Worm (Caenorhabditis elegans) whole organism, L3 larva: ENCODE results near the gene sra-37.

ENCODE experiments used
- ceh-28 ChIP-seq: fragments of 150-350 bp; optimal IDR thresholded peaks from 2 replicates; lab custom pipeline; 2014; ENCODE audit warnings: missing biosample characterization, missing genetic modification reagents, missing genetic modification characterization
- elt-1 ChIP-seq: fragments of 150-350 bp; optimal IDR thresholded peaks from 2 replicates; lab custom pipeline; 2014; ENCODE audit warnings: missing biosample characterization, missing genetic modification characterization
- eor-1 ChIP-seq, 2 experiments: fragments of 150-350 bp; optimal IDR thresholded peaks; 2 replicates each; lab custom pipeline; 2014 to 2018; ENCODE audit warnings: missing biosample characterization in 2 of 2, missing genetic modification characterization in 2 of 2
- fkh-10 ChIP-seq: sonication (generic microtip); optimal IDR thresholded peaks from 2 replicates; lab custom pipeline; 2017; ENCODE audit warnings: missing biosample characterization, missing genetic modification reagents, missing genetic modification characterization
- fos-1 ChIP-seq: fragments of 150-350 bp; optimal IDR thresholded peaks from 2 replicates; lab custom pipeline; 2014; ENCODE audit warnings: missing biosample characterization, missing genetic modification characterization
- lin-39 ChIP-seq: fragments of 150-350 bp; optimal IDR thresholded peaks from 2 replicates; lab custom pipeline; 2018; ENCODE audit warnings: missing biosample characterization, missing genetic modification reagents, missing genetic modification characterization
- mdl-1 ChIP-seq: fragments of 150-350 bp; optimal IDR thresholded peaks from 2 replicates; lab custom pipeline; 2014; ENCODE audit warnings: missing biosample characterization, missing genetic modification characterization
- nhr-28 ChIP-seq: fragments of 150-350 bp; optimal IDR thresholded peaks from 2 replicates; lab custom pipeline; 2014; ENCODE audit warnings: missing biosample characterization, missing genetic modification characterization
- nhr-76 ChIP-seq: fragments of 150-350 bp; sonication (generic microtip); optimal IDR thresholded peaks from 5 replicates; lab custom pipeline; 2014; ENCODE audit warnings: missing biosample characterization, missing genetic modification characterization
- pha-4 ChIP-seq: fragments of 150-350 bp; optimal IDR thresholded peaks from 2 replicates; lab custom pipeline; 2014; ENCODE audit warnings: missing biosample characterization, missing genetic modification reagents, missing genetic modification characterization
- pqm-1 ChIP-seq: fragments of 150-350 bp; optimal IDR thresholded peaks from 2 replicates; lab custom pipeline; 2017; ENCODE audit warnings: missing biosample characterization, missing genetic modification characterization, inconsistent platforms
- unc-39 ChIP-seq: sonication (generic microtip); optimal IDR thresholded peaks from 4 replicates; lab custom pipeline; 2017; ENCODE audit warnings: missing biosample characterization, missing genetic modification characterization
- unc-62 ChIP-seq: fragments of 150-350 bp; sonication (generic microtip); optimal IDR thresholded peaks from 4 replicates; lab custom pipeline; 2014; ENCODE audit warnings: missing biosample characterization, missing genetic modification reagents, missing genetic modification characterization
- ztf-4 ChIP-seq: fragments of 150-350 bp; optimal IDR thresholded peaks from 2 replicates; lab custom pipeline; 2014; ENCODE audit warnings: missing biosample characterization, missing genetic modification characterization

DNA sequence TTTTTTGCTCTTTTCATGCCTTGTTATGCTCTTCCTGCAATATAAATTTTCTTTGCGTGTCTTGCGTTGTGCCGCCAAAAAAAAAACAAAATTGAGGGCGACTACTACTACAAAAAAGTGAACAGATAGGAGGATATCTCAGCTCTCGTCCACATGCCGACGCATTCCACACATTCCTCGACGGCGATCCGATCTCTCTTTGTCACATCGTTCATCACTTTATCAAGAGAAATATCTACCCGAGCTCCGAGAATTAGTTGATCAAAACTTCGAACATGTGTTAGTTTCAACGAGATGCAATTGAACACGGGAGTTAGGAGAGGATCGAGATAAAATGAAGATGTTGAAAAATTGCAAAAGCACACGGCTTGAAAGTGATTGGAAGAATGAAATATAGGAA is 22.0 kb downstream of the sra-37 start:
- TF ChIP-seq elt-1 (tag; lab: Kevin White, UChicago) (no peak), lin-39 (tag; lab: Kevin White, UChicago) (no peak), fkh-10 (GFP tag; lab: Kevin White, UChicago) (no peak), ceh-28 (tag; lab: Kevin White, UChicago) (no peak), eor-1 (tag; optimal IDR thresholded peaks at IDR 0.05; lab: Kevin White, UChicago) (no peak), nhr-76 (tag; lab: Kevin White, UChicago) (no peak), pha-4 (tag; lab: Kevin White, UChicago) (no peak), fos-1 (tag; lab: Kevin White, UChicago) (no peak), mdl-1 (tag; lab: Kevin White, UChicago) (no peak), nhr-28 (no peak), pqm-1 (tag; lab: Kevin White, UChicago) (no peak), unc-62 (GFP tag; lab: Kevin White, UChicago) (no peak), ztf-4 (tag; lab: Kevin White, UChicago) (no peak), unc-39 (tag; lab: Kevin White, UChicago) (no peak)
